Fruit fly (Drosophila melanogaster) whole organism: ENCODE results near the gene Gart.

ENCODE experiments used
- CG8478 ChIP-seq: fragments of >200 bp; optimal IDR thresholded peaks from 2 replicates; lab custom pipeline; 2018; ENCODE audit warnings: inconsistent platforms
- Dll ChIP-seq: fragments of >200 bp; optimal IDR thresholded peaks from 2 replicates; lab custom pipeline; 2017
- EcR ChIP-seq, 2 experiments: fragments of >200 bp; optimal IDR thresholded peaks; 2 replicates each; lab custom pipeline; 2017; ENCODE audit warnings: missing biosample characterization in 2 of 2, missing genetic modification characterization in 2 of 2, missing genetic modification reagents in 2 of 2
- pan ChIP-seq: fragments of >200 bp; optimal IDR thresholded peaks from 2 replicates; lab custom pipeline; 2017
- psq ChIP-seq: fragments of >200 bp; optimal IDR thresholded peaks from 2 replicates; lab custom pipeline; 2017
- usp ChIP-seq: fragments of >200 bp; optimal IDR thresholded peaks from 2 replicates; lab custom pipeline; 2017; ENCODE audit warnings: missing biosample characterization, missing genetic modification characterization, mixed read lengths

The Gart gene

dm6 chr2L:7028440-7028839 lies 4.7 kb upstream of the Gart start:
- TF ChIP-seq psq (lab: Kevin White, UChicago) (no peak), CG8478 (lab: Kevin White, UChicago) (no peak), EcR (GFP tag; optimal IDR thresholded peaks at IDR 0.05; lab: Kevin White, UChicago) (no peak), Dll (no peak), usp (GFP tag; lab: Kevin White, UChicago) (no peak), pan (lab: Kevin White, UChicago) (no peak)

dm6 chr2L:7026988-7027908 lies 3.5 kb upstream of the Gart start, which contains the start of the genes CG31908 and MME1:
CG31908 (minus strand) TSS chr2L:7027389.
MME1 (plus strand) TSS chr2L:7027526.
- TF ChIP-seq pan (lab: Kevin White, UChicago) (no peak), EcR (GFP tag; optimal IDR thresholded peaks at IDR 0.05; lab: Kevin White, UChicago) (no peak), CG8478 (lab: Kevin White, UChicago) (no peak), Dll (no peak), usp (GFP tag; lab: Kevin White, UChicago) (no peak), psq (lab: Kevin White, UChicago) (no peak)

dm6 chr2L:7026308-7026707 lies 2.6 kb upstream of the Gart start:
- no peak for TF ChIP-seq usp (GFP tag; lab: Kevin White, UChicago)
- no peak for TF ChIP-seq pan (lab: Kevin White, UChicago)
- TF ChIP-seq CG8478 (lab: Kevin White, UChicago) = no peak
- TF ChIP-seq EcR (GFP tag; optimal IDR thresholded peaks at IDR 0.05; lab: Kevin White, UChicago) = no peak
- no peak for TF ChIP-seq psq (lab: Kevin White, UChicago)
- TF ChIP-seq Dll = no peak

- no peak for TF ChIP-seq pan (lab: Kevin White, UChicago)
- TF ChIP-seq CG8478 (lab: Kevin White, UChicago) = no peak
- TF ChIP-seq Dll = no peak
- TF ChIP-seq EcR (GFP tag; optimal IDR thresholded peaks at IDR 0.05; lab: Kevin White, UChicago) = no peak
- no peak for TF ChIP-seq usp (GFP tag; lab: Kevin White, UChicago)
Observed at dm6 chr2L:7025247-7025646, 1.5 kb upstream of the Gart start.

- TF ChIP-seq CG8478 (lab: Kevin White, UChicago) = no peak
Observed at dm6 chr2L:7021382-7021781, 2.3 kb downstream of the Gart start, which contains the start of gene Pcp. Pcp (plus strand) TSS chr2L:7021682.

dm6 chr2L:7013157-7013556 lies 10.5 kb downstream of the Gart start, which contains the start of gene CG43322:
CG43322 (plus strand) TSS chr2L:7013396.
- TF ChIP-seq CG8478 (lab: Kevin White, UChicago) = no peak

dm6 chr2L:7011962-7012361 lies 11.7 kb downstream of the Gart start, which contains the start of gene CG43321:
CG43321 (plus strand) TSS chr2L:7012262.
- TF ChIP-seq EcR (GFP tag; optimal IDR thresholded peaks at IDR 0.05; lab: Kevin White, UChicago) = no peak
- TF ChIP-seq psq (lab: Kevin White, UChicago) = no peak
- TF ChIP-seq usp (GFP tag; lab: Kevin White, UChicago) = no peak
- TF ChIP-seq CG8478 (lab: Kevin White, UChicago) = no peak
- no peak for TF ChIP-seq pan (lab: Kevin White, UChicago)
- TF ChIP-seq Dll = no peak

- TF ChIP-seq psq (lab: Kevin White, UChicago) (no peak), usp (GFP tag; lab: Kevin White, UChicago) (no peak), CG8478 (lab: Kevin White, UChicago) (no peak), Dll (no peak)
Observed at dm6 chr2L:7010513-7010912, 13.2 kb downstream of the Gart start.

- TF ChIP-seq psq (lab: Kevin White, UChicago) (no peak), usp (GFP tag; lab: Kevin White, UChicago) (no peak), Dll (no peak), EcR (GFP tag; optimal IDR thresholded peaks at IDR 0.05; lab: Kevin White, UChicago) (no peak), CG8478 (lab: Kevin White, UChicago) (no peak), pan (lab: Kevin White, UChicago) (no peak)
Observed at dm6 chr2L:7009807-7010470, 13.8 kb downstream of the Gart start, which contains the start of gene uif. uif (minus strand) TSS chr2L:7010359.

- TF ChIP-seq psq (lab: Kevin White, UChicago) = no peak
- no peak for TF ChIP-seq usp (GFP tag; lab: Kevin White, UChicago)
- no peak for TF ChIP-seq EcR (GFP tag; optimal IDR thresholded peaks at IDR 0.05; lab: Kevin White, UChicago)
- TF ChIP-seq CG8478 (lab: Kevin White, UChicago) = no peak
- no peak for TF ChIP-seq pan (lab: Kevin White, UChicago)
- TF ChIP-seq Dll = no peak
Observed at dm6 chr2L:7007564-7007963, 16.1 kb downstream of the Gart start.

dm6 chr2L:7005489-7005888 lies 18.2 kb downstream of the Gart start:
- TF ChIP-seq psq (lab: Kevin White, UChicago) (no peak), Dll (no peak), usp (GFP tag; lab: Kevin White, UChicago) (no peak), pan (lab: Kevin White, UChicago) (no peak), EcR (GFP tag; optimal IDR thresholded peaks at IDR 0.05; lab: Kevin White, UChicago) (no peak), CG8478 (lab: Kevin White, UChicago) (no peak)

dm6 chr2L:7004304-7004703 lies 19.4 kb downstream of the Gart start:
- TF ChIP-seq CG8478 (lab: Kevin White, UChicago) (no peak), pan (lab: Kevin White, UChicago) (no peak), EcR (GFP tag; optimal IDR thresholded peaks at IDR 0.05; lab: Kevin White, UChicago) (no peak), usp (GFP tag; lab: Kevin White, UChicago) (no peak), psq (lab: Kevin White, UChicago) (no peak)
